Fruit fly (Drosophila melanogaster) whole organism, prepupa: Measurements from ENCODE around the gene CG31601.

ENCODE experiments used
- CG15336 ChIP-seq: fragments of 200-800 bp; sonication (Bioruptor generic); IDR thresholded peaks from 2 replicates; pipeline ENCODE4 v1.3.6; 2022; ENCODE audit warnings: missing biosample characterization, missing genetic modification characterization
- CG1621 ChIP-seq: fragments of 200-800 bp; sonication (Bioruptor generic); optimal IDR thresholded peaks from 3 replicates; lab custom pipeline; 2018; ENCODE audit warnings: missing biosample characterization, mild to moderate bottlenecking, missing genetic modification characterization
- CG3032 ChIP-seq: fragments of 200-800 bp; optimal IDR thresholded peaks from 2 replicates; lab custom pipeline; 2019; ENCODE audit warnings: missing biosample characterization, mild to moderate bottlenecking, missing genetic modification characterization, moderate library complexity
- CG3919 ChIP-seq: fragments of 200-800 bp; sonication (Bioruptor generic); optimal IDR thresholded peaks from 3 replicates; lab custom pipeline; 2016; ENCODE audit warnings: missing biosample characterization, missing genetic modification characterization
- CG6276 ChIP-seq: fragments of 200-800 bp; sonication (Bioruptor generic); optimal IDR thresholded peaks from 2 replicates; lab custom pipeline; 2017; ENCODE audit warnings: missing biosample characterization, mild to moderate bottlenecking, missing genetic modification characterization
- CG6792 ChIP-seq: fragments of 200-800 bp; sonication (Bioruptor generic); optimal IDR thresholded peaks from 3 replicates; lab custom pipeline; 2016; ENCODE audit warnings: missing biosample characterization, missing genetic modification characterization
- Lpt ChIP-seq: fragments of 200-800 bp; sonication (Bioruptor generic); optimal IDR thresholded peaks from 3 replicates; lab custom pipeline; 2016; ENCODE audit warnings: missing biosample characterization, missing genetic modification characterization
- Met ChIP-seq: fragments of 200-800 bp; sonication (Bioruptor generic); optimal IDR thresholded peaks from 3 replicates; lab custom pipeline; 2016; ENCODE audit warnings: missing biosample characterization, missing genetic modification characterization
- Sox102F ChIP-seq: fragments of 200-800 bp; sonication (Bioruptor generic); optimal IDR thresholded peaks from 2 replicates; lab custom pipeline; 2016; ENCODE audit warnings: missing biosample characterization, mild to moderate bottlenecking, missing genetic modification characterization
- cyc ChIP-seq: fragments of 200-800 bp; sonication (Bioruptor generic); optimal IDR thresholded peaks from 3 replicates; lab custom pipeline; 2016; ENCODE audit warnings: missing biosample characterization, missing genetic modification characterization
- fd59A ChIP-seq: fragments of 200-800 bp; sonication (Bioruptor generic); optimal IDR thresholded peaks from 2 replicates; lab custom pipeline; 2017; ENCODE audit warnings: missing biosample characterization, mild to moderate bottlenecking, missing genetic modification characterization, missing genetic modification reagents
- fkh ChIP-seq: fragments of 200-800 bp; sonication (Bioruptor generic); optimal IDR thresholded peaks from 3 replicates; lab custom pipeline; 2017; ENCODE audit warnings: missing biosample characterization, mild to moderate bottlenecking, missing genetic modification characterization, moderate library complexity
- vri ChIP-seq: fragments of 200-800 bp; sonication (Bioruptor generic); optimal IDR thresholded peaks from 3 replicates; lab custom pipeline; 2016; ENCODE audit warnings: missing biosample characterization, mild to moderate bottlenecking, missing genetic modification characterization

dm6 chr2L:22043777-22044176 is at the start of gene CG31601:
- no peak for TF ChIP-seq vri (GFP tag; lab: Kevin White, UChicago)
- no peak for TF ChIP-seq cyc (GFP tag; lab: Kevin White, UChicago)
- no peak for TF ChIP-seq Sox102F
- no peak for TF ChIP-seq CG6276 (GFP tag; lab: Kevin White, UChicago)
- TF ChIP-seq CG15336 (GFP tag; lab: Robert Waterston, UW): no peak
- TF ChIP-seq CG1621: no peak
- no peak for TF ChIP-seq fd59A (GFP tag; lab: Kevin White, UChicago)
- no peak for TF ChIP-seq CG6792 (GFP tag; lab: Kevin White, UChicago)
- TF ChIP-seq Lpt (GFP tag; lab: Kevin White, UChicago): no peak
- no peak for TF ChIP-seq CG3032 (tag; lab: Kevin White, UChicago)
- no peak for TF ChIP-seq fkh
- no peak for TF ChIP-seq Met
- no peak for TF ChIP-seq CG3919 (GFP tag; lab: Kevin White, UChicago)
